Fruit fly (Drosophila melanogaster): Measurements from ENCODE around the gene Ifrd1.

DNA sequence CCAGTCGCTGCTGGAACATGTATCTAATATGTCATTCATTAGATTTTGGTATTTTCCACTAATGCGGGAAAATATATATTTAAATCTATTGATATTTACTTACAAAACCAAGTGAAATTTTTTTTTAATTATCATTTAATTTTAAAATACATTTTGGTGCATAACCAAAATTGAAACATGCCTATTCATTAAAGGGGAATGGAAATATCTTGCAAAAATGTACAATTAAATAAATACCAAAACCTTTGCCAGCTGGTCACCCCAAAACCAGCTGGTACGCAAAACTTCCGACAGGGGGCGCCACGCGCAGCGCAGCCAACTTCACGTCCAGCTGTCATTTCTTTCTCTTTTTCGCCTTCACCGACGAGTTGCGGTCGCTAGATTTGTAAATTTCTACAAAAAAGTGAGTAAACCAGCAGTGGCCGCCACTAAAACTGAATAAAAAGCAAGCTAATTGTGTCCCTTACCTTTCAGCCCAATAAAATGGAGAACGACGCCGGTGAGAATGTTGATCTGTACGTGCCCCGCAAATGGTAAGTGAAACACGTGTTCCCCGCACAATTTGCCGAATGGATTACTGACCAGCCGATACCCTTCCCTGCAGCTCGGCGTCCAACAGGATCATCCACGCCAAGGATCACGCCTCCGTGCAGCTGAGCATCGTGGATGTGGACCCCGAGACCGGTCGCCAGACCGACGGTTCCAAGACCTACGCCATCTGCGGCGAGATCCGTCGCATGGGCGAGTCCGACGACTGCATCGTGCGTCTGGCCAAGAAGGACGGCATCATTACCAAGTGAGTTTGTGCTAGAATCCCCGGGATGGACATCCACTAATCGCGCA is 18.3 kb downstream of the Ifrd1 start, which contains the start of the genes CG3104 and RpS21:
- TF ChIP-seq usp (GFP tag; optimal IDR thresholded peaks at IDR 0.05) (no peak), EcR (GFP tag; optimal IDR thresholded peaks at IDR 0.05) (no peak), pan (optimal IDR thresholded peaks at IDR 0.05) (no peak), CG8478 (optimal IDR thresholded peaks at IDR 0.05) (no peak), psq (optimal IDR thresholded peaks at IDR 0.05) (no peak), Dll (optimal IDR thresholded peaks at IDR 0.05) (no peak)
